Worm (Caenorhabditis elegans) whole organism, mixed stage, embryonic: ENCODE measurements around the gene fbxa-62.

ENCODE experiments used
- M03D4.4 ChIP-seq: sonication (generic microtip); optimal IDR thresholded peaks from 2 replicates; lab custom pipeline; 2017; ENCODE audit warnings: mild to moderate bottlenecking, missing genetic modification characterization, missing compliant biosample characterization
- bed-3 ChIP-seq: fragments of 200-800 bp; sonication (Bioruptor generic); optimal IDR thresholded peaks from 3 replicates; lab custom pipeline; 2018; ENCODE audit warnings: mild to moderate bottlenecking, missing genetic modification characterization, moderate library complexity, missing compliant biosample characterization
- ceh-39 ChIP-seq: fragments of 150-350 bp; optimal IDR thresholded peaks from 2 replicates; lab custom pipeline; 2014; ENCODE audit warnings: missing biosample characterization, missing genetic modification characterization
- ceh-43 ChIP-seq: fragments of 200-800 bp; sonication (Bioruptor generic); optimal IDR thresholded peaks from 2 replicates; lab custom pipeline; 2018; ENCODE audit warnings: mild to moderate bottlenecking, missing genetic modification characterization, moderate library complexity, missing compliant biosample characterization
- ceh-83 ChIP-seq: fragments of 200-800 bp; sonication (Bioruptor generic); optimal IDR thresholded peaks from 2 replicates; lab custom pipeline; 2018; ENCODE audit warnings: mild to moderate bottlenecking, missing genetic modification characterization, missing compliant biosample characterization
- cnd-1 ChIP-seq: fragments of 200-800 bp; sonication (Bioruptor generic); optimal IDR thresholded peaks from 2 replicates; lab custom pipeline; 2018; ENCODE audit warnings: mild to moderate bottlenecking, missing genetic modification characterization, missing compliant biosample characterization
- drap-1 ChIP-seq: fragments of 200-800 bp; sonication (Bioruptor generic); optimal IDR thresholded peaks from 3 replicates; lab custom pipeline; 2018; ENCODE audit warnings: mild to moderate bottlenecking, missing genetic modification characterization, missing compliant biosample characterization
- elt-1 ChIP-seq: sonication (generic microtip); optimal IDR thresholded peaks from 2 replicates; lab custom pipeline; 2017; ENCODE audit warnings: missing genetic modification characterization, mild to moderate bottlenecking, missing compliant biosample characterization, antibody characterized with exemption, moderate library complexity, borderline replicate concordance; ENCODE audit not compliant: insufficient read depth
- elt-3 ChIP-seq: fragments of 150-350 bp; optimal IDR thresholded peaks from 2 replicates; lab custom pipeline; 2014; ENCODE audit warnings: missing biosample characterization, missing genetic modification characterization
- flh-1 ChIP-seq: fragments of 200-800 bp; sonication (Bioruptor generic); optimal IDR thresholded peaks from 2 replicates; lab custom pipeline; 2018; ENCODE audit warnings: mild to moderate bottlenecking, missing genetic modification characterization, moderate library complexity, missing compliant biosample characterization
- ham-2 ChIP-seq: fragments of 200-800 bp; sonication (Bioruptor generic); optimal IDR thresholded peaks from 2 replicates; lab custom pipeline; 2018; ENCODE audit warnings: mild to moderate bottlenecking, missing genetic modification characterization, missing compliant biosample characterization
- hlh-1 ChIP-seq: fragments of 150-350 bp; optimal IDR thresholded peaks from 2 replicates; lab custom pipeline; 2014; ENCODE audit warnings: missing biosample characterization, missing genetic modification reagents, missing genetic modification characterization
- lin-13 ChIP-seq: fragments of 150-350 bp; optimal IDR thresholded peaks from 2 replicates; lab custom pipeline; 2014; ENCODE audit warnings: missing biosample characterization, missing genetic modification characterization
- lin-32 ChIP-seq: fragments of 200-800 bp; sonication (Bioruptor generic); optimal IDR thresholded peaks from 2 replicates; lab custom pipeline; 2018; ENCODE audit warnings: mild to moderate bottlenecking, missing genetic modification characterization, missing compliant biosample characterization
- lsy-2 ChIP-seq: fragments of 150-350 bp; optimal IDR thresholded peaks from 2 replicates; lab custom pipeline; 2014; ENCODE audit warnings: missing biosample characterization, missing genetic modification characterization
- mab-5 ChIP-seq: fragments of 150-350 bp; optimal IDR thresholded peaks from 2 replicates; lab custom pipeline; 2014; ENCODE audit warnings: missing biosample characterization, missing genetic modification characterization
- mep-1 ChIP-seq: fragments of 150-350 bp; optimal IDR thresholded peaks from 2 replicates; lab custom pipeline; 2017; ENCODE audit warnings: missing biosample characterization, missing genetic modification reagents, missing genetic modification characterization, inconsistent platforms
- mls-2 ChIP-seq: sonication (generic microtip); optimal IDR thresholded peaks from 2 replicates; lab custom pipeline; 2016; ENCODE audit warnings: mild to moderate bottlenecking, missing genetic modification characterization, moderate library complexity, missing compliant biosample characterization
- nhr-12 ChIP-seq: fragments of 150-350 bp; optimal IDR thresholded peaks from 2 replicates; lab custom pipeline; 2014; ENCODE audit warnings: missing biosample characterization, missing genetic modification characterization
- nhr-2 ChIP-seq: fragments of 150-350 bp; optimal IDR thresholded peaks from 2 replicates; lab custom pipeline; 2014; ENCODE audit warnings: missing biosample characterization, missing genetic modification characterization
- nhr-237 ChIP-seq: fragments of 150-350 bp; optimal IDR thresholded peaks from 2 replicates; lab custom pipeline; 2014; ENCODE audit warnings: missing biosample characterization, missing genetic modification characterization
- nhr-28 ChIP-seq: fragments of 150-350 bp; optimal IDR thresholded peaks from 2 replicates; lab custom pipeline; 2014; ENCODE audit warnings: missing biosample characterization, missing genetic modification characterization
- pha-4 ChIP-seq: fragments of 150-350 bp; optimal IDR thresholded peaks from 2 replicates; lab custom pipeline; 2018; ENCODE audit warnings: missing biosample characterization, missing genetic modification reagents, missing genetic modification characterization
- sem-2 ChIP-seq: fragments of 200-800 bp; sonication (Bioruptor generic); optimal IDR thresholded peaks from 2 replicates; lab custom pipeline; 2018; ENCODE audit warnings: mild to moderate bottlenecking, missing genetic modification characterization, missing compliant biosample characterization
- sptf-1 ChIP-seq: sonication (generic microtip); optimal IDR thresholded peaks from 2 replicates; lab custom pipeline; 2017; ENCODE audit warnings: mild to moderate bottlenecking, missing genetic modification characterization, moderate library complexity, missing compliant biosample characterization
- tbx-8 ChIP-seq: fragments of 200-800 bp; sonication (Bioruptor generic); optimal IDR thresholded peaks from 2 replicates; lab custom pipeline; 2018; ENCODE audit warnings: mild to moderate bottlenecking, missing genetic modification characterization, moderate library complexity, missing compliant biosample characterization
- unc-120 ChIP-seq: sonication (generic microtip); optimal IDR thresholded peaks from 2 replicates; lab custom pipeline; 2017; ENCODE audit warnings: missing genetic modification characterization, missing compliant biosample characterization; ENCODE audit not compliant: poor library complexity, severe bottlenecking
- unc-39 ChIP-seq: fragments of 150-350 bp; optimal IDR thresholded peaks from 2 replicates; lab custom pipeline; 2014; ENCODE audit warnings: missing biosample characterization, missing genetic modification characterization
- unc-62 ChIP-seq: fragments of 150-350 bp; optimal IDR thresholded peaks from 2 replicates; lab custom pipeline; 2014; ENCODE audit warnings: missing biosample characterization, missing genetic modification reagents, missing genetic modification characterization
- zip-8 ChIP-seq: fragments of 150-350 bp; optimal IDR thresholded peaks from 2 replicates; lab custom pipeline; 2014; ENCODE audit warnings: missing biosample characterization, missing genetic modification characterization
- ztf-11 ChIP-seq: fragments of 150-350 bp; optimal IDR thresholded peaks from 2 replicates; lab custom pipeline; 2014; ENCODE audit warnings: missing biosample characterization, missing genetic modification characterization

Gene fbxa-62

DNA sequence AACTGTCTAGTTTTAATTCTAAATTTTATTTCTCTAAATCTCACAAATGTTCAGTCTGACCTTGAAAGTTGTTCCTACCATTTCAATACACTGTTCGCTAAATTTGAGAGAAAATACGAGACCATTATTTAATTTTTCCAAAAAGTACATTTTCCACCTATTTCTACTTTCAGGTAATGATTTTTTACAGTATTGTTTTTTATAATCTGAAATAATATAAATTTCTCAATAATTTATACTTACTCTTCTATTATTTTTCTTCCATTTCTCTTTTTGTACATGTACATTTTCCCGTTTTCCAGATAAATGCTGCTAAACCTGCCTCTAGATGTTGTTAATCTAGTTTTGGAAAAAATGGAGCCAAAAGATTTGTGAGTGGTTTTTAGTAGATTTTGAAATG lies at the start of gene fbxa-62:
Gene fbxa-62 (plus strand): TSS at position 301 of the 400 bp plus-strand sequence.
- TF ChIP-seq hlh-1 (no peak), ceh-83 (GFP tag; lab: Kevin White, UChicago) (no peak), mep-1 (tag; lab: Kevin White, UChicago) (no peak), nhr-237 (tag; lab: Kevin White, UChicago) (no peak), lin-32 (GFP tag; lab: Kevin White, UChicago) (no peak), elt-1 (tag; lab: Kevin White, UChicago) (no peak), unc-62 (GFP tag; lab: Kevin White, UChicago) (no peak), ham-2 (GFP tag; lab: Kevin White, UChicago) (no peak), unc-120 (no peak), mls-2 (tag; lab: Kevin White, UChicago) (no peak), flh-1 (GFP tag; lab: Kevin White, UChicago) (no peak), cnd-1 (no peak), sptf-1 (tag; lab: Kevin White, UChicago) (no peak), nhr-12 (tag; lab: Kevin White, UChicago) (no peak), ceh-43 (GFP tag; lab: Kevin White, UChicago) (no peak), ztf-11 (no peak), elt-3 (tag; lab: Kevin White, UChicago) (no peak), tbx-8 (GFP tag; lab: Kevin White, UChicago) (no peak)

DNA sequence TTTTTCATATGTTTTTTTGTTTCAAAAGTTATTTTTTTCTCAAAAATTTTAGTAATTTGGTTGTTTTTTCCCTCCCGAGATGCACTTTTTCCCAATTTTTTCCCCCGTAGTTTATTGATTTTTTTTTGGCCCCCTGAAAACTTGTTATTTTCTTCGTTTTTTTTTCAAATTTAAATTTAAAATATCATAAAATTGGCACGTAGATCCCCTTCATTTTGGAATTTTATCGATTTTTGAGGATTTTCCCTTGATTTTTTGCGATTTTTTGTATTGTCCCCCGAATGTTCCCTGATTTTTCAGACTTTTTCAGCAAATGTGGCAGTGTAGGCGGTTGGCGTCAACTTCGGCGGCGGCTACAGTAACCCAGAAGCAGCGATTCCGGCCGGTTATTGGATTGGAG lies 29.8 kb upstream of the fbxa-62 start, which contains the start of gene C39B5.6:
Gene C39B5.6 (plus strand): TSS at position 301 of the 400 bp plus-strand sequence.
- TF ChIP-seq mep-1 (tag; lab: Kevin White, UChicago) (no peak), nhr-237 (tag; lab: Kevin White, UChicago) (no peak), sem-2 (no peak), pha-4 (tag; lab: Kevin White, UChicago) (no peak), unc-39 (tag; lab: Kevin White, UChicago) (no peak), M03D4.4 (tag; lab: Kevin White, UChicago) (no peak), unc-62 (GFP tag; lab: Kevin White, UChicago) (no peak), drap-1 (GFP tag; lab: Kevin White, UChicago) (no peak), bed-3 (GFP tag; lab: Kevin White, UChicago) (no peak), hlh-1 (no peak), mab-5 (tag; lab: Kevin White, UChicago) (no peak)

DNA sequence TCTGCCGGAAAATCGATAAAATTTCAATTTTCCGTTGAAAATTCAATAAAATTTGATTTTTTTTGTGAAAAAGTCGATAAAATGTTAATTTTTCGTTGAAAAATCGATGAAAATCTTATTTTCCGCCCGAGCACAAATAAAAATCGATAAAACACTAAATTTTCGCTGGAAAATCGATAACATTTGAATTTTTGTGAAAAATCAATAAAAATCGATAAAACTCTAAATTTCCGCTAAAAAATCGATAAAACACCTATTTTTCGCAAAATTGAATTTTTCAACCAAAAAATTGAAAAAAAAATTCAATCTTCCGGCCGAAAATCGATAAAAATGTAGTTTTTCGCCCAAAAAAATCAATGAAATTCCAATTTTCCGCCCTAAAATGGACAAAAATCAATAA lies 22.4 kb upstream of the fbxa-62 start:
- no peak for TF ChIP-seq M03D4.4 (tag; lab: Kevin White, UChicago)
- no peak for TF ChIP-seq ztf-11
- TF ChIP-seq lin-32 (GFP tag; lab: Kevin White, UChicago) = no peak
- no peak for TF ChIP-seq nhr-12 (tag; lab: Kevin White, UChicago)
- no peak for TF ChIP-seq tbx-8 (GFP tag; lab: Kevin White, UChicago)
- TF ChIP-seq lsy-2 (tag; lab: Kevin White, UChicago) = no peak
- no peak for TF ChIP-seq bed-3 (GFP tag; lab: Kevin White, UChicago)
- no peak for TF ChIP-seq drap-1 (GFP tag; lab: Kevin White, UChicago)
- no peak for TF ChIP-seq lin-13
- no peak for TF ChIP-seq pha-4 (tag; lab: Kevin White, UChicago)
- no peak for TF ChIP-seq nhr-28 (tag; lab: Kevin White, UChicago)
- TF ChIP-seq ham-2 (GFP tag; lab: Kevin White, UChicago) = no peak
- no peak for TF ChIP-seq elt-3 (tag; lab: Kevin White, UChicago)
- no peak for TF ChIP-seq ceh-43 (GFP tag; lab: Kevin White, UChicago)
- no peak for TF ChIP-seq nhr-237 (tag; lab: Kevin White, UChicago)

DNA sequence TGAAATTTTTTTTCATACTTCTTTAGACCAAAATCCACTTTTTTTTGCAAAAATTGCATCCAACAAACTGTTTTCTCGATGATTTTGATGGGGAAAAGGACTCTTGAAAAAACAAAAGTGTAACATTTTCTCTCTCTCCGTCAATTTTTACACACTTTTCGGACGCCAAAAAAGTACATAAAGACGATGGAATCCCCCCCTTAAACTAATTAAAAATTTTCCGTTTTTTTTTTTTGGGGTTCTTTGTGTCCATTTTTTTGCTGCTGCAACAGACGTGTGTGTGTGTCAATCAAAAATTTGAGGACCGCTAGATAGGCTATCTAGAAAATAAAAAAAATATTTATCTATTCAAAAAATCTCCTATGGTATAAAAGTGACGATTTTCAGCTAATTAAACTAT lies 19.6 kb upstream of the fbxa-62 start, which contains the start of gene C39B5.5:
Gene C39B5.5 (plus strand): TSS at position 301 of the 400 bp plus-strand sequence.
- no peak for TF ChIP-seq unc-120
- TF ChIP-seq elt-3 (tag; lab: Kevin White, UChicago) = no peak
- no peak for TF ChIP-seq mls-2 (tag; lab: Kevin White, UChicago)
- no peak for TF ChIP-seq zip-8 (tag; lab: Kevin White, UChicago)
- TF ChIP-seq cnd-1 = no peak
- no peak for TF ChIP-seq nhr-28 (tag; lab: Kevin White, UChicago)
- no peak for TF ChIP-seq ztf-11
- TF ChIP-seq hlh-1 = no peak
- no peak for TF ChIP-seq nhr-2
- TF ChIP-seq lin-32 (GFP tag; lab: Kevin White, UChicago) = no peak
- no peak for TF ChIP-seq ceh-83 (GFP tag; lab: Kevin White, UChicago)

DNA sequence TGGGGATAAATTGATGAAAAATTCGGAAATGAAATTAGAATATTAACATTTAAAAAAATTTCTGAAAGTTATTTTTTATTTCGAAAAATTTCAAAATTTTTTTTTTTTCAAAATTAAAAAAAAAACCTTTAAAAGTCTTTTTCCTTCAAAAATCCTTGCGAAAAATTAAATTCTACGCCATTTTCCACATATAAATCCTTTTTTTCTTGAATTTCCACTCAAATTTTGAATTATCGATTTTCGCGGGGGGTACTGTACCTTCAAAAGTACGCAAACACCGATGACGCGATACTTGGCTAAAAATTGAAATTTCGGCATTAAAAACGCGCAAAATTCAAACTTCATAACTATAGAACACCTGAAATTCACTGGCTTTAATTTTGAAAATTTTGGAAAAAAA lies 16.9 kb upstream of the fbxa-62 start:
- TF ChIP-seq mab-5 (tag; lab: Kevin White, UChicago) (no peak), ceh-43 (GFP tag; lab: Kevin White, UChicago) (no peak), unc-39 (tag; lab: Kevin White, UChicago) (no peak), sem-2 (no peak), lin-13 (no peak), nhr-28 (tag; lab: Kevin White, UChicago) (no peak), zip-8 (tag; lab: Kevin White, UChicago) (no peak), elt-3 (tag; lab: Kevin White, UChicago) (no peak), mep-1 (tag; lab: Kevin White, UChicago) (no peak), drap-1 (GFP tag; lab: Kevin White, UChicago) (no peak), ceh-39 (tag; lab: Kevin White, UChicago) (no peak), flh-1 (GFP tag; lab: Kevin White, UChicago) (no peak), tbx-8 (GFP tag; lab: Kevin White, UChicago) (no peak), mls-2 (tag; lab: Kevin White, UChicago) (no peak), ham-2 (GFP tag; lab: Kevin White, UChicago) (no peak)
- TF ChIP-seq, all 35 proteins: peak for 0
